Worm (Caenorhabditis elegans): Measurements from ENCODE around the gene ift-139.

Gene ift-139

DNA sequence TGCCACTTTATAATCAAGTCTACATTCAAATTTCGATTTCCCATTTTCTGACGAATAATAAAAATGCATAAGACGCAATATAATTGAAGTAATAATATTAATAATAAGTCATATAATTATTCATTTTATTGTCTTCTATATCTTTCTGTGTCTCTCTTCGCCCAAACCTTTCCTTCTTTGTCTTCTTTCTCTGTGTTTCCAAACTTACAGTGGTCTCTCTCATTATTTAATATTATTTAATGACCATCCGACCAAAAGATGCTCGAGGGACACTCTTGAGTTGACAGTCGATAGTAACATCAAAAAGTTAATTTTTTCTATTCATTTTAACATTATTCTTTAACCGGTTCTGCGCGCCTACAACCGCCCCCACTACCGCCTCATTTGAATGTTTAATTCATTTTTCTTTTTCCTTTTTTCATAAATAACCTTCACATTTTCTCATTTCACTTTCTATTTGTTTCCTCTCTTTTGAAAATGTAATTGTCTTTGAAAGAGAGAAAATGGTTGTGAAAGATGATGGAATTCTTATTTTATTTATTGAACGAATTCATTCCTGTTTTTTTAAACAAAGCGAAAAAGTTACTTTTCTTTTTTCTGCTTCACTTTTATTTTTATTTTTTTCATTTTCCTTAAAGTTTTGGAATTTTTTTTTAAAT lies 34.5 kb upstream of the ift-139 start:
- TF ChIP-seq sma-9 (GFP tag; optimal IDR thresholded peaks at IDR 0.05) (no peak), sma-9 (tag; optimal IDR thresholded peaks at IDR 0.05) (no peak), blmp-1 (tag; optimal IDR thresholded peaks at IDR 0.05; ENCODE audit: insufficient read depth) (peak; percentile 88), nhr-25 (tag; optimal IDR thresholded peaks at IDR 0.05) (peak; percentile 55)

- TF ChIP-seq skn-1 (tag; optimal IDR thresholded peaks at IDR 0.05) = no peak
- no peak for TF ChIP-seq unc-39 (tag; optimal IDR thresholded peaks at IDR 0.05)
- no peak for TF ChIP-seq blmp-1 (tag; optimal IDR thresholded peaks at IDR 0.05; ENCODE audit: insufficient read depth)
- TF ChIP-seq crh-2 (tag; optimal IDR thresholded peaks at IDR 0.05) = no peak
- no peak for TF ChIP-seq gmeb-1 (tag; optimal IDR thresholded peaks at IDR 0.05)
- no peak for TF ChIP-seq ZK546.5 (tag; optimal IDR thresholded peaks at IDR 0.05)
- TF ChIP-seq unc-62 (GFP tag; optimal IDR thresholded peaks at IDR 0.05) = no peak
- no peak for TF ChIP-seq nhr-12 (tag; optimal IDR thresholded peaks at IDR 0.05)
- TF ChIP-seq F13H6.1 (tag; optimal IDR thresholded peaks at IDR 0.05) = no peak
- no peak for TF ChIP-seq ceh-16 (tag; optimal IDR thresholded peaks at IDR 0.05)
- no peak for TF ChIP-seq ceh-82 (tag; optimal IDR thresholded peaks at IDR 0.05)
- TF ChIP-seq ama-1 (optimal IDR thresholded peaks at IDR 0.05) = no peak
- no peak for TF ChIP-seq ztf-4 (tag; optimal IDR thresholded peaks at IDR 0.05)
- no peak for TF ChIP-seq sma-3 (GFP tag; optimal IDR thresholded peaks at IDR 0.05)
- no peak for TF ChIP-seq snpc-4 (tag; optimal IDR thresholded peaks at IDR 0.05)
- no peak for TF ChIP-seq peb-1 (tag; optimal IDR thresholded peaks at IDR 0.05)
- no peak for TF ChIP-seq nhr-6 (tag; optimal IDR thresholded peaks at IDR 0.05)
- no peak for TF ChIP-seq nhr-129 (tag; optimal IDR thresholded peaks at IDR 0.05)
- TF ChIP-seq zag-1 (tag; optimal IDR thresholded peaks at IDR 0.05) = no peak
These were observed 33.7 kb upstream of the ift-139 start for ce11 chrIII:6072937-6073336.

- TF ChIP-seq mdl-1 (tag; optimal IDR thresholded peaks at IDR 0.05) (no peak), alr-1 (tag; optimal IDR thresholded peaks at IDR 0.05) (no peak), unc-55 (GFP tag; optimal IDR thresholded peaks at IDR 0.05) (no peak), nhr-25 (tag; optimal IDR thresholded peaks at IDR 0.05) (no peak), dmd-4 (tag; optimal IDR thresholded peaks at IDR 0.05) (no peak), unc-39 (tag; optimal IDR thresholded peaks at IDR 0.05) (no peak), nhr-21 (tag; optimal IDR thresholded peaks at IDR 0.05) (no peak), peb-1 (tag; optimal IDR thresholded peaks at IDR 0.05) (no peak), lsy-2 (tag; optimal IDR thresholded peaks at IDR 0.05) (no peak), gmeb-1 (tag; optimal IDR thresholded peaks at IDR 0.05) (no peak), ama-1 (optimal IDR thresholded peaks at IDR 0.05) (no peak)
These were observed 28.3 kb upstream of the ift-139 start, which contains the start of gene mapk-15 for ce11 chrIII:6067557-6067956. mapk-15 (plus strand) TSS chrIII:6067857.

DNA sequence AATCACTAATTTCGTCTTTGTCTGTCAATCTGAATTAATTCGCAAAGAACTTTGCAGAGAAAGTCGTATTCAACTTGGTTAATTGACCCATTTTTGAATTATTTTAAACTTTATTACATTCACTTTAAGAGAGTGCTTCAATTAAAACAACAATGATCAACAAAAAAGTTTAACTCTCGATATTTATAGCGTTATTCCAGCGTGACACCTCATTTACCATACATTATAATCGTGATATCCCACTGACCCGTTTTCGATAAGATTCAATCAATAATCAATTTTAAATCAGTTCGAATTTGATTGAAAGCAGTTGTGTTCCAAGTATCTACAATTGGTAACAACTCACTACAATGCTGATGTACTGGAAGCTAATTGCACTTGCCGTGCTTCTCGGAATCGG lies 17.5 kb upstream of the ift-139 start, which contains the start of gene clc-10:
clc-10 (plus strand) TSS at position 301 of the 400 bp plus-strand sequence.
- TF ChIP-seq nhr-6 (tag; optimal IDR thresholded peaks at IDR 0.05) (no peak), alr-1 (tag; optimal IDR thresholded peaks at IDR 0.05) (no peak), lin-13 (GFP tag; optimal IDR thresholded peaks at IDR 0.05) (no peak), ztf-4 (tag; optimal IDR thresholded peaks at IDR 0.05) (no peak), ZK546.5 (tag; optimal IDR thresholded peaks at IDR 0.05) (no peak), unc-39 (tag; optimal IDR thresholded peaks at IDR 0.05) (no peak), nhr-23 (tag; optimal IDR thresholded peaks at IDR 0.05) (no peak), ama-1 (optimal IDR thresholded peaks at IDR 0.05) (no peak), egl-27 (tag; optimal IDR thresholded peaks at IDR 0.05) (no peak), aly-2 (tag; optimal IDR thresholded peaks at IDR 0.05) (no peak), C34F6.9 (tag; optimal IDR thresholded peaks at IDR 0.05) (no peak), elt-3 (tag; optimal IDR thresholded peaks at IDR 0.05) (no peak), sem-4 (tag; optimal IDR thresholded peaks at IDR 0.05) (no peak), R02D3.7 (tag; optimal IDR thresholded peaks at IDR 0.05) (no peak), snpc-4 (tag; optimal IDR thresholded peaks at IDR 0.05) (no peak), blmp-1 (tag; optimal IDR thresholded peaks at IDR 0.05; ENCODE audit: insufficient read depth) (no peak), mab-5 (tag; optimal IDR thresholded peaks at IDR 0.05) (no peak)

Data from whole organism, L2 larva.